Fruit fly (Drosophila melanogaster) whole organism, wandering third instar larva: ENCODE data around the gene Sec63.

ENCODE experiments used
- Abd-B ChIP-seq: fragments of >200 bp; optimal IDR thresholded peaks from 2 replicates; lab custom pipeline; 2017; ENCODE audit warnings: missing biosample characterization, missing genetic modification characterization
- CG32264 ChIP-seq: fragments of 200-800 bp; sonication (Bioruptor generic); optimal IDR thresholded peaks from 2 replicates; lab custom pipeline; 2016; ENCODE audit warnings: missing biosample characterization, missing genetic modification characterization
- CG9705 ChIP-seq: fragments of 200-800 bp; sonication (Bioruptor generic); optimal IDR thresholded peaks from 2 replicates; lab custom pipeline; 2018; ENCODE audit warnings: missing biosample characterization, mild to moderate bottlenecking, missing genetic modification characterization
- CrebA ChIP-seq: fragments of 200-800 bp; sonication (Bioruptor generic); optimal IDR thresholded peaks from 2 replicates; lab custom pipeline; 2016; ENCODE audit warnings: missing biosample characterization, mild to moderate bottlenecking, missing genetic modification characterization, borderline replicate concordance
- Dfd ChIP-seq: fragments of >200 bp; optimal IDR thresholded peaks from 2 replicates; lab custom pipeline; 2017; ENCODE audit warnings: missing biosample characterization, missing genetic modification characterization
- Dif ChIP-seq: fragments of 200-275, 200-300 bp; sonication (Bioruptor generic); optimal IDR thresholded peaks from 2 replicates; lab custom pipeline; 2018; ENCODE audit warnings: missing biosample characterization, missing genetic modification characterization; ENCODE audit not compliant: partially characterized antibody
- GATAd ChIP-seq: sonication (Bioruptor generic); optimal IDR thresholded peaks from 2 replicates; lab custom pipeline; 2016; ENCODE audit warnings: missing biosample characterization, missing genetic modification characterization
- HLH106 ChIP-seq: fragments of 200-800 bp; optimal IDR thresholded peaks from 3 replicates; lab custom pipeline; 2019; ENCODE audit warnings: missing biosample characterization, mild to moderate bottlenecking, missing genetic modification characterization, moderate library complexity
- Hnf4 ChIP-seq: fragments of 200-800 bp; sonication (Bioruptor generic); optimal IDR thresholded peaks from 2 replicates; lab custom pipeline; 2016; ENCODE audit warnings: missing biosample characterization, mild to moderate bottlenecking, missing genetic modification characterization
- Hr78 ChIP-seq: fragments of >200 bp; optimal IDR thresholded peaks from 2 replicates; lab custom pipeline; 2017; ENCODE audit warnings: missing biosample characterization, missing genetic modification characterization
- Hr83 ChIP-seq: fragments of 200-300 bp; sonication (Bioruptor generic); optimal IDR thresholded peaks from 2 replicates; lab custom pipeline; 2016; ENCODE audit warnings: missing biosample characterization, mild to moderate bottlenecking, missing genetic modification characterization, moderate library complexity; ENCODE audit not compliant: poor library complexity, severe bottlenecking
- Jra ChIP-seq: sonication (Bioruptor generic); optimal IDR thresholded peaks from 2 replicates; lab custom pipeline; 2016; ENCODE audit warnings: missing biosample characterization, missing genetic modification characterization
- Mio ChIP-seq: sonication (Bioruptor generic); optimal IDR thresholded peaks from 2 replicates; lab custom pipeline; 2016; ENCODE audit warnings: missing biosample characterization, missing genetic modification characterization
- Myc ChIP-seq: fragments of >200 bp; optimal IDR thresholded peaks from 2 replicates; lab custom pipeline; 2017
- N ChIP-seq: fragments of >200 bp; optimal IDR thresholded peaks from 2 replicates; lab custom pipeline; 2018; ENCODE audit warnings: missing biosample characterization, missing external identifiers, missing genetic modification characterization
- OdsH ChIP-seq: fragments of 200-800 bp; sonication (Bioruptor generic); optimal IDR thresholded peaks from 2 replicates; lab custom pipeline; 2016; ENCODE audit warnings: missing biosample characterization, mild to moderate bottlenecking, missing genetic modification characterization
- Rel ChIP-seq, 2 experiments: fragments of 200-800 bp; sonication (Bioruptor generic) in 1 of 2; optimal IDR thresholded peaks; 2 replicates in 1 of 2; 3 replicates in 1 of 2; lab custom pipeline; 2016 to 2019; ENCODE audit warnings: mild to moderate bottlenecking in 2 of 2, missing biosample characterization in 2 of 2, missing genetic modification characterization in 2 of 2, moderate library complexity in 1 of 2
- Sp1 ChIP-seq: fragments of 200-800 bp; sonication (Bioruptor generic); optimal IDR thresholded peaks from 3 replicates; lab custom pipeline; 2019; ENCODE audit warnings: missing biosample characterization, mild to moderate bottlenecking, missing genetic modification characterization, moderate library complexity
- Vsx2 ChIP-seq: fragments of 200-300, 225-300 bp; sonication (Bioruptor generic); optimal IDR thresholded peaks from 2 replicates; lab custom pipeline; 2018; ENCODE audit warnings: missing biosample characterization, missing genetic modification characterization; ENCODE audit not compliant: partially characterized antibody
- br ChIP-seq: fragments of 200-800 bp; sonication (Bioruptor generic); optimal IDR thresholded peaks from 2 replicates; lab custom pipeline; 2016; ENCODE audit warnings: missing biosample characterization, missing genetic modification characterization
- brk ChIP-seq: fragments of 200-800 bp; sonication (Bioruptor generic); optimal IDR thresholded peaks from 2 replicates; lab custom pipeline; 2016; ENCODE audit warnings: missing biosample characterization, mild to moderate bottlenecking, missing genetic modification characterization
- dl ChIP-seq, 2 experiments: fragments of 175-275, 200-275 bp in 1 of 2; fragments of 200-275 bp in 1 of 2; sonication (Bioruptor generic); optimal IDR thresholded peaks; lab custom pipeline; 2018; ENCODE audit warnings: mild to moderate bottlenecking in 2 of 2, missing biosample characterization in 2 of 2, missing genetic modification characterization in 2 of 2, moderate library complexity in 2 of 2; ENCODE audit not compliant: partially characterized antibody in 2 of 2, insufficient read depth in 1 of 2
- dmrt93B ChIP-seq: fragments of 200-800 bp; sonication (Bioruptor generic); optimal IDR thresholded peaks from 2 replicates; lab custom pipeline; 2018; ENCODE audit warnings: missing biosample characterization, mild to moderate bottlenecking, missing genetic modification characterization
- dsf ChIP-seq: sonication (Bioruptor generic); optimal IDR thresholded peaks from 2 replicates; lab custom pipeline; 2016; ENCODE audit warnings: missing biosample characterization, missing genetic modification characterization, borderline replicate concordance
- ey ChIP-seq: fragments of 200-800 bp; sonication (Bioruptor generic); optimal IDR thresholded peaks from 2 replicates; lab custom pipeline; 2016; ENCODE audit warnings: missing biosample characterization, missing genetic modification characterization
- foxo ChIP-seq, 2 experiments: fragments of 200-800 bp; sonication (Bioruptor generic); optimal IDR thresholded peaks; 2 replicates in 1 of 2; 3 replicates in 1 of 2; lab custom pipeline; 2016 to 2017; ENCODE audit warnings: missing biosample characterization in 2 of 2, missing genetic modification characterization in 2 of 2
- fru ChIP-seq: fragments of 200-800 bp; sonication (Bioruptor generic); optimal IDR thresholded peaks from 3 replicates; lab custom pipeline; 2016; ENCODE audit warnings: missing biosample characterization, mild to moderate bottlenecking, missing genetic modification characterization
- h ChIP-seq: fragments of 200-800 bp; sonication (Bioruptor generic); optimal IDR thresholded peaks from 3 replicates; lab custom pipeline; 2016; ENCODE audit warnings: missing biosample characterization, mild to moderate bottlenecking, missing genetic modification characterization
- jim ChIP-seq: fragments of 175-275, 200-325 bp; sonication (Bioruptor generic); optimal IDR thresholded peaks from 2 replicates; lab custom pipeline; 2016; ENCODE audit warnings: missing biosample characterization, mild to moderate bottlenecking, missing genetic modification characterization
- lola ChIP-seq: fragments of >200 bp; optimal IDR thresholded peaks from 2 replicates; lab custom pipeline; 2017; ENCODE audit warnings: missing biosample characterization, missing genetic modification characterization
- pan ChIP-seq: fragments of >200 bp; optimal IDR thresholded peaks from 2 replicates; lab custom pipeline; 2017
- psq ChIP-seq: fragments of 200-800 bp; sonication (Bioruptor generic); optimal IDR thresholded peaks from 3 replicates; lab custom pipeline; 2017; ENCODE audit warnings: missing biosample characterization, mild to moderate bottlenecking, missing genetic modification characterization, moderate library complexity
- rgr ChIP-seq: fragments of 200-800 bp; sonication (Bioruptor generic); optimal IDR thresholded peaks from 3 replicates; lab custom pipeline; 2016; ENCODE audit warnings: missing biosample characterization, mild to moderate bottlenecking, missing genetic modification characterization
- sage ChIP-seq: fragments of 200-800 bp; sonication (Bioruptor generic); optimal IDR thresholded peaks from 2 replicates; lab custom pipeline; 2016; ENCODE audit warnings: missing biosample characterization, mild to moderate bottlenecking, missing genetic modification characterization
- sv ChIP-seq: fragments of 200-800 bp; sonication (Bioruptor generic); optimal IDR thresholded peaks from 3 replicates; lab custom pipeline; 2016; ENCODE audit warnings: missing biosample characterization, missing genetic modification characterization
- tai ChIP-seq: sonication (Bioruptor generic); optimal IDR thresholded peaks from 2 replicates; lab custom pipeline; 2016; ENCODE audit warnings: missing biosample characterization, missing genetic modification characterization
- usp ChIP-seq: fragments of >200 bp; optimal IDR thresholded peaks from 2 replicates; lab custom pipeline; 2017; ENCODE audit warnings: missing biosample characterization, missing genetic modification characterization
- woc ChIP-seq: sonication (Bioruptor generic); optimal IDR thresholded peaks from 2 replicates; lab custom pipeline; 2016; ENCODE audit warnings: missing biosample characterization, mild to moderate bottlenecking, missing genetic modification characterization

The Sec63 gene

dm6 chr3L:7314133-7314532, 46.2 kb upstream of the Sec63 start:
- TF ChIP-seq HLH106 (tag; lab: Kevin White, UChicago) (no peak), dl (GFP tag; optimal IDR thresholded peaks at IDR 0.05; lab: Kevin White, UChicago; ENCODE audit: insufficient read depth in 1 of 2, partially characterized antibody in 2 of 2) (no peak), CrebA (no peak), h (GFP tag; lab: Kevin White, UChicago) (no peak), lola (GFP tag; lab: Kevin White, UChicago) (no peak), CG9705 (GFP tag; lab: Kevin White, UChicago) (no peak), tai (GFP tag; lab: Kevin White, UChicago) (no peak), Dfd (GFP tag; lab: Kevin White, UChicago) (no peak), fru (GFP tag; lab: Kevin White, UChicago) (no peak), Jra (no peak), woc (GFP tag; lab: Kevin White, UChicago) (no peak), Hr83 (GFP tag; lab: Kevin White, UChicago) (no peak), psq (GFP tag; lab: Kevin White, UChicago) (no peak), Mio (GFP tag; lab: Kevin White, UChicago) (no peak), Dif (no peak), usp (GFP tag; lab: Kevin White, UChicago) (no peak), Abd-B (GFP tag; lab: Kevin White, UChicago) (no peak), Rel (GFP tag; optimal IDR thresholded peaks at IDR 0.05; lab: Kevin White, UChicago) (no peak), Rel (tag; optimal IDR thresholded peaks at IDR 0.05; lab: Kevin White, UChicago) (no peak)

- no peak for TF ChIP-seq dmrt93B
- no peak for TF ChIP-seq CG32264 (GFP tag; lab: Kevin White, UChicago)
- no peak for TF ChIP-seq Rel (GFP tag; optimal IDR thresholded peaks at IDR 0.05; lab: Kevin White, UChicago)
- TF ChIP-seq Rel (tag; optimal IDR thresholded peaks at IDR 0.05; lab: Kevin White, UChicago): no peak
- no peak for TF ChIP-seq dl (GFP tag; optimal IDR thresholded peaks at IDR 0.05; lab: Kevin White, UChicago; ENCODE audit: insufficient read depth in 1 of 2, partially characterized antibody in 2 of 2)
- TF ChIP-seq jim (GFP tag; lab: Kevin White, UChicago): no peak
- no peak for TF ChIP-seq OdsH (GFP tag; lab: Kevin White, UChicago)
These were observed 40.6 kb upstream of the Sec63 start, which contains the start of gene CG8607 for dm6 chr3L:7319768-7320167. Gene CG8607 (plus strand): TSS chr3L:7320068.

- peak; percentile 48 for TF ChIP-seq Sp1 (GFP tag; lab: Kevin White, UChicago)
- TF ChIP-seq sage (GFP tag; lab: Kevin White, UChicago): no peak
- TF ChIP-seq brk: no peak
- peak; percentile 17 for TF ChIP-seq dsf (GFP tag; lab: Kevin White, UChicago)
- peak; percentile 40 for TF ChIP-seq psq (GFP tag; lab: Kevin White, UChicago)
- TF ChIP-seq rgr (GFP tag; lab: Kevin White, UChicago): peak; percentile 63
- TF ChIP-seq CG32264 (GFP tag; lab: Kevin White, UChicago): no peak
- no peak for TF ChIP-seq fru (GFP tag; lab: Kevin White, UChicago)
- no peak for TF ChIP-seq GATAd (GFP tag; lab: Kevin White, UChicago)
- no peak for TF ChIP-seq tai (GFP tag; lab: Kevin White, UChicago)
- TF ChIP-seq pan: no peak
- no peak for TF ChIP-seq Hr83 (GFP tag; lab: Kevin White, UChicago)
- no peak for TF ChIP-seq lola (GFP tag; lab: Kevin White, UChicago)
- TF ChIP-seq ey (GFP tag; lab: Kevin White, UChicago): peak; percentile 26
- no peak for TF ChIP-seq Jra
- no peak for TF ChIP-seq CrebA
- peak; percentile 54 for TF ChIP-seq Myc (lab: Kevin White, UChicago)
- TF ChIP-seq Vsx2 (GFP tag; lab: Kevin White, UChicago): no peak
- TF ChIP-seq Rel (GFP tag; optimal IDR thresholded peaks at IDR 0.05; lab: Kevin White, UChicago): no peak
- no peak for TF ChIP-seq Rel (tag; optimal IDR thresholded peaks at IDR 0.05; lab: Kevin White, UChicago)
- TF ChIP-seq foxo (GFP tag; optimal IDR thresholded peaks at IDR 0.05; lab: Kevin White, UChicago): peak in 1 of 2 experiments; percentile 72
- TF ChIP-seq CG9705 (GFP tag; lab: Kevin White, UChicago): no peak
- peak; percentile 55 for TF ChIP-seq h (GFP tag; lab: Kevin White, UChicago)
- TF ChIP-seq Hnf4 (GFP tag; lab: Kevin White, UChicago): no peak
- no peak for TF ChIP-seq N (GFP tag; lab: Kevin White, UChicago)
- no peak for TF ChIP-seq dl (GFP tag; optimal IDR thresholded peaks at IDR 0.05; lab: Kevin White, UChicago; ENCODE audit: insufficient read depth in 1 of 2, partially characterized antibody in 2 of 2)
- TF ChIP-seq usp (GFP tag; lab: Kevin White, UChicago): no peak
- TF ChIP-seq Mio (GFP tag; lab: Kevin White, UChicago): no peak
- no peak for TF ChIP-seq dmrt93B
- no peak for TF ChIP-seq Abd-B (GFP tag; lab: Kevin White, UChicago)
- no peak for TF ChIP-seq Hr78 (GFP tag; lab: Kevin White, UChicago)
- TF ChIP-seq Dif: no peak
- no peak for TF ChIP-seq Dfd (GFP tag; lab: Kevin White, UChicago)
- TF ChIP-seq sv (GFP tag; lab: Kevin White, UChicago): peak; percentile 69
- TF ChIP-seq woc (GFP tag; lab: Kevin White, UChicago): peak; percentile 47
- peak; percentile 60 for TF ChIP-seq HLH106 (tag; lab: Kevin White, UChicago)
- TF ChIP-seq br: no peak
- peak; percentile 27 for TF ChIP-seq OdsH (GFP tag; lab: Kevin White, UChicago)
- no peak for TF ChIP-seq jim (GFP tag; lab: Kevin White, UChicago)
These were observed 37.0 kb upstream of the Sec63 start, which contains the start of the genes RhoGEF4 and Rint1 for dm6 chr3L:7323348-7323747. Gene RhoGEF4 (minus strand): TSS chr3L:7323411. Gene Rint1 (plus strand): TSS chr3L:7323619.
